Worm (Caenorhabditis elegans): Measurements from ENCODE around the gene rle-1.

DNA sequence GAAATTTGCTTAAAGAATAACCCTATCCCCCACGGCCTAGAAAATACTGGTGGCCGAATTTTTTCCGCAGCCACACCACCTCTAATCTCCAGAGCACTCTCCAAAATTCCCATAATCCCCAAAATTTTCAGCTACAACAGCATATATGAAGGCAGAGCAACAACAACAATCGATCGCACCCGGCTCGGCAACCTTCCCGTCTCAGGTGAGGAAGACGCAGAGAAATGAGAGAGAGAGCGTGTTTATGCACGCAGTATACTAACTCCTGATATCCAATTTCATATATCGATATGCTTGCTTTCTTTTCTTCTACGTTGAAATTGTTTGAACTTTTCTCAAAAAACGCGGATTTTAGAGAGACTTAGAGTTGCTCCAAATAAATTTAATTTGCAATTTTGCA is 29.7 kb upstream of the rle-1 start:
- TF ChIP-seq ama-1 (optimal IDR thresholded peaks at IDR 0.05) (no peak), flt-1 (GFP tag; IDR thresholded peaks at IDR 0.05) (no peak), F13C5.2 (tag; optimal IDR thresholded peaks at IDR 0.05) (no peak), hmg-4 (GFP tag; optimal IDR thresholded peaks at IDR 0.05) (no peak), ets-7 (tag; optimal IDR thresholded peaks at IDR 0.05) (no peak), pes-1 (GFP tag; IDR thresholded peaks at IDR 0.05) (no peak), tbx-11 (GFP tag; IDR thresholded peaks at IDR 0.05) (no peak), B0310.2 (tag; optimal IDR thresholded peaks at IDR 0.05) (no peak), ceh-13 (GFP tag; optimal IDR thresholded peaks at IDR 0.05) (no peak), tbx-37 (GFP tag; conservative IDR thresholded peaks at IDR 0.05) (no peak), hnd-1 (tag; optimal IDR thresholded peaks at IDR 0.05) (no peak), aly-1 (tag; optimal IDR thresholded peaks at IDR 0.05) (no peak), hmbx-1 (tag; optimal IDR thresholded peaks at IDR 0.05) (no peak)

Data from whole organism, early embryonic.